Fruit fly (Drosophila melanogaster) whole organism, pupa: ENCODE results near the gene HP1D3csd.

Experiments
- D1 ChIP-seq: fragments of 200-800 bp; sonication (Bioruptor generic); optimal IDR thresholded peaks from 2 replicates; lab custom pipeline; 2018; ENCODE audit warnings: missing biosample characterization, mild to moderate bottlenecking, missing genetic modification characterization, moderate library complexity
- Pif1B ChIP-seq: fragments of 200-800 bp; sonication (Bioruptor generic); optimal IDR thresholded peaks from 3 replicates; lab custom pipeline; 2016; ENCODE audit warnings: missing biosample characterization, missing genetic modification characterization
- Snoo ChIP-seq: fragments of 200-800 bp; sonication (Bioruptor generic); optimal IDR thresholded peaks from 3 replicates; lab custom pipeline; 2017; ENCODE audit warnings: missing biosample characterization, mild to moderate bottlenecking, missing genetic modification characterization, inconsistent platforms
- fd96Ca ChIP-seq: fragments of 200-800 bp; sonication (Bioruptor generic); IDR thresholded peaks from 3 replicates; pipeline ENCODE4 v1.3.6; 2022; ENCODE audit warnings: missing biosample characterization, missing genetic modification characterization
- gl ChIP-seq: fragments of 200-800 bp; sonication (Bioruptor generic); optimal IDR thresholded peaks from 2 replicates; lab custom pipeline; 2018; ENCODE audit warnings: missing biosample characterization, mild to moderate bottlenecking, missing genetic modification characterization

DNA sequence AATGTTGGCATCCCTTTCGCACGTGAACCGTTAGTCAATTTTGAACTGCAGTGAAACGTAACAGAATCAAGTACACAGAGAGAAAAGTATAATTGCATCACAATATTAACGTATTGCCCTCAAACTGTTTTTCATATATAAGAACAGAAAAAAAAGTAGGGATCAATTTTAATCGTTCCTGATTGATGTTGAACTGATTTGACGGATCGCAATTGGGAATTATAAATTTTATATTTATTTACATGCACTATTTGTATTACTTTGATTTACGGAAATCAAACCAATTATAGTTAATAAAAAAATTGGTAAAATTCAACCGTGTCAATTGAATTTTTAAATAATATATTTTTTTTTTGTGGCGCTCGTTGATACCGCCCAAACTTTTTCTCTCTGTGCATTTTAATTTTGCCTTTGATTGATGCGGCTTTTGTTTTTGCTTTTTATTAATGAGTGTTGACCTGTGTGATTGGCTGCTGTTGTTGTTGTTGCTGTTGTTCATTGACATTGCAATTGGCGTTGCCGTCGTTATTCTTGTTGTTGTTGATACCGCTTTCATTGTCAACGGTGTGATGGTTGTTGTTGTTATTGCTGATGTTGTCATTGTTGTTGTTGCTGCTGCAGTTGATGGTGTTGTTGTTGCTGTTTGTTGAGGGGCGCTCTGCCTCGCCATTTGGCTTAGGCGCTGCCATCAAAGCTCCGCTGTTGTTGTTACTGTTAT, 37.3 kb upstream of the HP1D3csd start:
- no peak for TF ChIP-seq gl (tag; lab: Kevin White, UChicago)
- peak; percentile 5 for TF ChIP-seq D1 (tag; lab: Kevin White, UChicago)
- TF ChIP-seq Snoo (tag; lab: Kevin White, UChicago): peak; percentile 79
- TF ChIP-seq fd96Ca: no peak
- TF ChIP-seq Pif1B (GFP tag; lab: Kevin White, UChicago): peak; percentile 42
